Worm (Caenorhabditis elegans): ENCODE data around the gene T02G5.14.
A peak's percentile ranks its signal among the peaks of the same experiment; 100 is the strongest.

Gene T02G5.14

ce11 chrII:7115638-7116037, 31.5 kb downstream of the T02G5.14 start, which contains the start of gene cutl-5:
TSS of gene cutl-5 (minus strand) at chrII:7115906.
- TF ChIP-seq sox-2 (GFP tag; IDR thresholded peaks at IDR 0.05) = no peak
- no peak for TF ChIP-seq hlh-15 (tag; optimal IDR thresholded peaks at IDR 0.05)
- no peak for TF ChIP-seq tbx-7 (tag; optimal IDR thresholded peaks at IDR 0.05)
- TF ChIP-seq ceh-18 (tag; optimal IDR thresholded peaks at IDR 0.05) = no peak
- TF ChIP-seq ceh-14 (tag; optimal IDR thresholded peaks at IDR 0.05) = no peak
- TF ChIP-seq pros-1 (tag; optimal IDR thresholded peaks at IDR 0.05) = no peak
- no peak for TF ChIP-seq ceh-24 (tag; optimal IDR thresholded peaks at IDR 0.05)
- TF ChIP-seq syd-9 (tag; optimal IDR thresholded peaks at IDR 0.05) = no peak
- TF ChIP-seq dmd-4 (tag; optimal IDR thresholded peaks at IDR 0.05; ENCODE audit: borderline replicate concordance) = no peak
- TF ChIP-seq unc-3 (GFP tag; conservative IDR thresholded peaks at IDR 0.05) = no peak
- no peak for TF ChIP-seq unc-3 (tag; optimal IDR thresholded peaks at IDR 0.05)
- TF ChIP-seq sdc-2 (tag; optimal IDR thresholded peaks at IDR 0.05) = no peak
- TF ChIP-seq ceh-2 (tag; optimal IDR thresholded peaks at IDR 0.05) = no peak
- no peak for TF ChIP-seq lim-6 (tag; optimal IDR thresholded peaks at IDR 0.05)

- TF ChIP-seq npax-4 (tag; optimal IDR thresholded peaks at IDR 0.05) (no peak), unc-55 (GFP tag; optimal IDR thresholded peaks at IDR 0.05) (peak; percentile 54)
Measured at ce11 chrII:7116350-7116749, 32.2 kb downstream of the T02G5.14 start, which contains the start of gene spon-1. TSS of gene spon-1 (plus strand) at chrII:7116557.

- TF ChIP-seq ets-4 (tag; optimal IDR thresholded peaks at IDR 0.05) = no peak
- TF ChIP-seq hlh-6 (tag; optimal IDR thresholded peaks at IDR 0.05) = no peak
- no peak for TF ChIP-seq syd-9 (tag; optimal IDR thresholded peaks at IDR 0.05)
- TF ChIP-seq ceh-24 (tag; optimal IDR thresholded peaks at IDR 0.05) = no peak
- no peak for TF ChIP-seq ahr-1 (tag; optimal IDR thresholded peaks at IDR 0.05)
- no peak for TF ChIP-seq ama-1 (optimal IDR thresholded peaks at IDR 0.05)
Measured at ce11 chrII:7119525-7119924, 35.4 kb downstream of the T02G5.14 start.

ce11 chrII:7121762-7122292, 37.7 kb downstream of the T02G5.14 start, which contains the start of gene F10E7.2:
TSS of gene F10E7.2 (plus strand) at chrII:7122242.
- TF ChIP-seq pag-3 (tag; optimal IDR thresholded peaks at IDR 0.05; ENCODE audit: borderline replicate concordance) = no peak

- no peak for TF ChIP-seq madf-2 (tag; optimal IDR thresholded peaks at IDR 0.05)
- TF ChIP-seq C08G9.2 (tag; optimal IDR thresholded peaks at IDR 0.05) = peak; percentile 9
- peak; percentile 29 for TF ChIP-seq zip-5 (tag; optimal IDR thresholded peaks at IDR 0.05)
- TF ChIP-seq sdc-2 (tag; optimal IDR thresholded peaks at IDR 0.05) = no peak
- peak; percentile 16 for TF ChIP-seq ceh-34 (tag; optimal IDR thresholded peaks at IDR 0.05)
- peak; percentile 25 for TF ChIP-seq ceh-31 (tag; optimal IDR thresholded peaks at IDR 0.05)
- TF ChIP-seq fax-1 (tag; optimal IDR thresholded peaks at IDR 0.05) = no peak
- peak; percentile 23 for TF ChIP-seq ref-2 (tag; optimal IDR thresholded peaks at IDR 0.05)
- no peak for TF ChIP-seq ceh-2 (tag; optimal IDR thresholded peaks at IDR 0.05)
- TF ChIP-seq syd-9 (tag; optimal IDR thresholded peaks at IDR 0.05) = no peak
- peak; percentile 59 for TF ChIP-seq tbx-2 (tag; optimal IDR thresholded peaks at IDR 0.05)
- TF ChIP-seq ztf-16 (tag; optimal IDR thresholded peaks at IDR 0.05) = no peak
Measured at ce11 chrII:7122661-7123418, 38.7 kb downstream of the T02G5.14 start, which contains the start of gene F10E7.11. TSS of gene F10E7.11 (minus strand) at chrII:7122892.

ce11 chrII:7126457-7126856, 42.3 kb downstream of the T02G5.14 start, which contains the start of gene F10E7.1:
TSS of gene F10E7.1 (plus strand) at chrII:7126757.
- TF ChIP-seq zip-5 (tag; optimal IDR thresholded peaks at IDR 0.05) (no peak), eyg-1 (tag; optimal IDR thresholded peaks at IDR 0.05) (no peak), ceh-45 (GFP tag; IDR thresholded peaks at IDR 0.05) (no peak)

Data from whole organism, late embryonic.